Fruit fly (Drosophila melanogaster) whole organism, embryonic: ENCODE results near the gene Fgop2.

Source experiments
- Blimp-1 ChIP-seq: fragments of 200-800 bp; sonication (Bioruptor generic); optimal IDR thresholded peaks from 3 replicates; lab custom pipeline; 2018; ENCODE audit warnings: missing biosample characterization, missing genetic modification characterization, mild to moderate bottlenecking, moderate library complexity, missing genetic modification reagents
- CG12299 ChIP-seq: fragments of 200-800 bp; sonication (Bioruptor generic); optimal IDR thresholded peaks from 2 replicates; lab custom pipeline; 2018; ENCODE audit warnings: missing biosample characterization, mild to moderate bottlenecking, missing genetic modification characterization
- CG13296 ChIP-seq: fragments of 200-800 bp; sonication (Bioruptor generic); optimal IDR thresholded peaks from 3 replicates; lab custom pipeline; 2018; ENCODE audit warnings: missing biosample characterization, mild to moderate bottlenecking, missing genetic modification characterization
- CG14441 ChIP-seq: fragments of 200-800 bp; sonication (Bioruptor generic); IDR thresholded peaks from 2 replicates; pipeline ENCODE4 v1.3.6; 2022; ENCODE audit warnings: missing biosample characterization, missing genetic modification characterization
- CG1647 ChIP-seq: fragments of 200-800 bp; sonication (Bioruptor generic); optimal IDR thresholded peaks from 3 replicates; lab custom pipeline; 2016; ENCODE audit warnings: missing biosample characterization, missing genetic modification characterization
- CG1792 ChIP-seq: fragments of 200-800 bp; sonication (Bioruptor generic); optimal IDR thresholded peaks from 2 replicates; lab custom pipeline; 2016; ENCODE audit warnings: missing biosample characterization, missing genetic modification characterization
- CG18476 ChIP-seq: fragments of 200-800 bp; sonication (Bioruptor generic); optimal IDR thresholded peaks from 2 replicates; lab custom pipeline; 2016; ENCODE audit warnings: missing biosample characterization, mild to moderate bottlenecking, missing genetic modification characterization
- CG2889 ChIP-seq: fragments of 200-800 bp; sonication (Bioruptor generic); IDR thresholded peaks from 3 replicates; pipeline ENCODE4 v1.3.6; 2022; ENCODE audit warnings: missing biosample characterization, missing genetic modification characterization
- CG5953 ChIP-seq: fragments of 200-800 bp; sonication (Bioruptor generic); IDR thresholded peaks from 2 replicates; pipeline ENCODE4 v1.3.6; 2022; ENCODE audit warnings: missing biosample characterization, missing genetic modification characterization
- CG7786 ChIP-seq: fragments of 200-800 bp; sonication (Bioruptor generic); optimal IDR thresholded peaks from 2 replicates; lab custom pipeline; 2016; ENCODE audit warnings: missing biosample characterization, missing genetic modification characterization
- CG7839 ChIP-seq: fragments of 200-800 bp; sonication (Bioruptor generic); optimal IDR thresholded peaks from 3 replicates; lab custom pipeline; 2018; ENCODE audit warnings: missing biosample characterization, mild to moderate bottlenecking, missing genetic modification characterization, moderate library complexity
- CG7963 ChIP-seq: fragments of 200-800 bp; sonication (Bioruptor generic); IDR thresholded peaks from 3 replicates; pipeline ENCODE4 v1.3.6; 2022; ENCODE audit warnings: missing biosample characterization, missing genetic modification characterization; ENCODE audit not compliant: partially characterized antibody
- CG9817 ChIP-seq: fragments of 200-800 bp; sonication (Bioruptor generic); optimal IDR thresholded peaks from 2 replicates; lab custom pipeline; 2018; ENCODE audit warnings: missing biosample characterization, mild to moderate bottlenecking, missing genetic modification characterization, moderate library complexity
- CG9876 ChIP-seq: fragments of 200-800 bp; sonication (Bioruptor generic); optimal IDR thresholded peaks from 2 replicates; lab custom pipeline; 2016; ENCODE audit warnings: missing biosample characterization, missing genetic modification characterization
- Dek ChIP-seq: fragments of 200-800 bp; sonication (Bioruptor generic); optimal IDR thresholded peaks from 3 replicates; lab custom pipeline; 2019; ENCODE audit warnings: missing biosample characterization, mild to moderate bottlenecking, missing genetic modification characterization, moderate library complexity
- Dp ChIP-seq: fragments of 200-800 bp; sonication (Bioruptor generic); optimal IDR thresholded peaks from 2 replicates; lab custom pipeline; 2018; ENCODE audit warnings: missing biosample characterization, mild to moderate bottlenecking, missing genetic modification characterization, moderate library complexity
- Eip74EF ChIP-seq, 2 experiments: fragments of 200-800 bp in 1 of 2; fragments of >200 bp in 1 of 2; sonication (Bioruptor generic) in 1 of 2; optimal IDR thresholded peaks; 2 replicates each; lab custom pipeline; 2017 to 2019; ENCODE audit warnings: missing biosample characterization in 2 of 2, missing genetic modification characterization in 2 of 2, mild to moderate bottlenecking in 1 of 2, moderate library complexity in 1 of 2
- GATAe ChIP-seq: fragments of 200-800 bp; sonication (Bioruptor generic); conservative IDR thresholded peaks from 2 replicates; pipeline ENCODE4 v1.3.6; 2022; ENCODE audit warnings: missing biosample characterization, missing genetic modification characterization
- Gug ChIP-seq: fragments of 200-800 bp; sonication (Bioruptor generic); IDR thresholded peaks from 4 replicates; pipeline ENCODE4 v1.3.6; 2022; ENCODE audit warnings: missing biosample characterization, missing genetic modification characterization
- HLH3B ChIP-seq: fragments of 200-800 bp; sonication (Bioruptor generic); IDR thresholded peaks from 2 replicates; pipeline ENCODE4 v1.3.6; 2022; ENCODE audit warnings: missing biosample characterization, missing genetic modification characterization
- HLH54F ChIP-seq: fragments of 200-800 bp; sonication (Bioruptor generic); optimal IDR thresholded peaks from 3 replicates; lab custom pipeline; 2016; ENCODE audit warnings: missing biosample characterization, missing genetic modification characterization
- Max ChIP-seq: fragments of 200-800 bp; sonication (Bioruptor generic); optimal IDR thresholded peaks from 2 replicates; lab custom pipeline; 2016; ENCODE audit warnings: missing biosample characterization, mild to moderate bottlenecking, missing genetic modification characterization
- NfI ChIP-seq: fragments of 200-800 bp; sonication (Bioruptor generic); optimal IDR thresholded peaks from 3 replicates; lab custom pipeline; 2018; ENCODE audit warnings: missing biosample characterization, mild to moderate bottlenecking, missing genetic modification characterization, moderate library complexity
- Rx ChIP-seq: fragments of 200-800 bp; sonication (Bioruptor generic); IDR thresholded peaks from 2 replicates; pipeline ENCODE4 v1.3.6; 2022; ENCODE audit warnings: missing biosample characterization, missing genetic modification characterization
- TFAM ChIP-seq: fragments of 200-800 bp; sonication (Bioruptor generic); optimal IDR thresholded peaks from 2 replicates; lab custom pipeline; 2017; ENCODE audit warnings: missing biosample characterization, missing genetic modification characterization, inconsistent platforms
- Xbp1 ChIP-seq: fragments of 200-800 bp; sonication (Bioruptor generic); optimal IDR thresholded peaks from 3 replicates; lab custom pipeline; 2016; ENCODE audit warnings: missing biosample characterization, mild to moderate bottlenecking, missing genetic modification characterization
- ap ChIP-seq: fragments of 200-800 bp; sonication (Bioruptor generic); IDR thresholded peaks from 2 replicates; pipeline ENCODE4 v1.3.6; 2022; ENCODE audit warnings: missing biosample characterization, missing genetic modification characterization
- cas ChIP-seq: fragments of 200-800 bp; sonication (Bioruptor generic); IDR thresholded peaks from 2 replicates; pipeline ENCODE4 v1.3.6; 2022; ENCODE audit warnings: missing biosample characterization, missing genetic modification characterization
- chinmo ChIP-seq: fragments of 200-800 bp; sonication (Bioruptor generic); IDR thresholded peaks from 4 replicates; pipeline ENCODE4 v1.3.6; 2022; ENCODE audit warnings: missing biosample characterization, missing genetic modification characterization; ENCODE audit not compliant: partially characterized antibody
- ci ChIP-seq: fragments of 200-800 bp; sonication (Bioruptor generic); IDR thresholded peaks from 3 replicates; pipeline ENCODE4 v1.3.6; 2022; ENCODE audit warnings: missing biosample characterization, missing genetic modification characterization
- exex ChIP-seq: fragments of 200-800 bp; sonication (Bioruptor generic); optimal IDR thresholded peaks from 4 replicates; lab custom pipeline; 2018; ENCODE audit warnings: missing biosample characterization, mild to moderate bottlenecking, missing genetic modification characterization, moderate library complexity
- fd96Cb ChIP-seq: fragments of 200-800 bp; sonication (Bioruptor generic); optimal IDR thresholded peaks from 2 replicates; lab custom pipeline; 2018; ENCODE audit warnings: missing biosample characterization, mild to moderate bottlenecking, missing genetic modification characterization, moderate library complexity
- gem ChIP-seq: fragments of 200-800 bp; sonication (Bioruptor generic); optimal IDR thresholded peaks from 2 replicates; lab custom pipeline; 2019; ENCODE audit warnings: missing biosample characterization, mild to moderate bottlenecking, missing genetic modification characterization, moderate library complexity
- jigr1 ChIP-seq: fragments of 200-800 bp; sonication (Bioruptor generic); IDR thresholded peaks from 3 replicates; pipeline ENCODE4 v1.3.6; 2022; ENCODE audit warnings: missing biosample characterization, missing genetic modification characterization
- kay ChIP-seq: fragments of 200-800 bp; sonication (Bioruptor generic); optimal IDR thresholded peaks from 2 replicates; lab custom pipeline; 2016; ENCODE audit warnings: missing biosample characterization, missing genetic modification characterization
- ken ChIP-seq: fragments of 200-800 bp; sonication (Bioruptor generic); IDR thresholded peaks from 3 replicates; pipeline ENCODE4 v1.3.6; 2022; ENCODE audit warnings: missing biosample characterization, missing genetic modification characterization
- lbe ChIP-seq: fragments of 200-800 bp; sonication (Bioruptor generic); optimal IDR thresholded peaks from 2 replicates; lab custom pipeline; 2016; ENCODE audit warnings: missing biosample characterization, mild to moderate bottlenecking, missing genetic modification characterization
- lilli ChIP-seq: fragments of 200-800 bp; sonication (Bioruptor generic); optimal IDR thresholded peaks from 3 replicates; lab custom pipeline; 2016; ENCODE audit warnings: missing biosample characterization, missing genetic modification characterization
- maf-S ChIP-seq: fragments of 200-800 bp; sonication (Bioruptor generic); optimal IDR thresholded peaks from 2 replicates; lab custom pipeline; 2016; ENCODE audit warnings: missing biosample characterization, missing genetic modification characterization
- mirr ChIP-seq: fragments of 200-800 bp; sonication (Bioruptor generic); optimal IDR thresholded peaks from 3 replicates; lab custom pipeline; 2018; ENCODE audit warnings: missing biosample characterization, mild to moderate bottlenecking, missing genetic modification characterization
- mld ChIP-seq: fragments of 200-800 bp; sonication (Bioruptor generic); IDR thresholded peaks from 3 replicates; pipeline ENCODE4 v1.3.6; 2022; ENCODE audit warnings: missing biosample characterization, missing genetic modification characterization; ENCODE audit not compliant: partially characterized antibody
- p53 ChIP-seq: fragments of 200-800 bp; sonication (Bioruptor generic); optimal IDR thresholded peaks from 2 replicates; lab custom pipeline; 2016; ENCODE audit warnings: missing biosample characterization, missing genetic modification characterization
- phol ChIP-seq: fragments of 200-800 bp; sonication (Bioruptor generic); optimal IDR thresholded peaks from 3 replicates; lab custom pipeline; 2018; ENCODE audit warnings: missing biosample characterization, mild to moderate bottlenecking, missing genetic modification characterization, moderate library complexity
- pros ChIP-seq: fragments of 200-800 bp; sonication (Bioruptor generic); optimal IDR thresholded peaks from 3 replicates; lab custom pipeline; 2019; ENCODE audit warnings: missing biosample characterization, mild to moderate bottlenecking, missing genetic modification characterization, moderate library complexity
- so ChIP-seq: fragments of 200-800 bp; sonication (Bioruptor generic); IDR thresholded peaks from 3 replicates; pipeline ENCODE4 v1.3.6; 2022; ENCODE audit warnings: missing biosample characterization, missing genetic modification characterization
- sr ChIP-seq: fragments of 200-800 bp; sonication (Bioruptor generic); IDR thresholded peaks from 3 replicates; pipeline ENCODE4 v1.3.6; 2022; ENCODE audit warnings: missing biosample characterization, missing genetic modification characterization
- stwl ChIP-seq: fragments of 200-800 bp; sonication (Bioruptor generic); optimal IDR thresholded peaks from 3 replicates; lab custom pipeline; 2018; ENCODE audit warnings: missing biosample characterization, mild to moderate bottlenecking, missing genetic modification characterization, moderate library complexity
- trem ChIP-seq: fragments of 200-800 bp; optimal IDR thresholded peaks from 3 replicates; lab custom pipeline; 2019; ENCODE audit warnings: missing biosample characterization, mild to moderate bottlenecking, missing genetic modification characterization, moderate library complexity
- trh ChIP-seq: fragments of 200-800 bp; sonication (Bioruptor generic); optimal IDR thresholded peaks from 2 replicates; lab custom pipeline; 2016; ENCODE audit warnings: missing biosample characterization, missing genetic modification characterization
- ttk ChIP-seq: fragments of 200-800 bp; sonication (Bioruptor generic); IDR thresholded peaks from 2 replicates; pipeline ENCODE4 v2.1.2; 2022; ENCODE audit warnings: missing biosample characterization, missing genetic modification characterization
- twi ChIP-seq: fragments of 200-800 bp; optimal IDR thresholded peaks from 2 replicates; lab custom pipeline; 2019; ENCODE audit warnings: missing biosample characterization, mild to moderate bottlenecking, missing genetic modification characterization, moderate library complexity
- unc-4 ChIP-seq: fragments of 200-800 bp; sonication (Bioruptor generic); IDR thresholded peaks from 2 replicates; pipeline ENCODE4 v1.3.6; 2022; ENCODE audit warnings: missing biosample characterization, missing genetic modification characterization; ENCODE audit not compliant: partially characterized antibody

Fgop2 gene

DNA sequence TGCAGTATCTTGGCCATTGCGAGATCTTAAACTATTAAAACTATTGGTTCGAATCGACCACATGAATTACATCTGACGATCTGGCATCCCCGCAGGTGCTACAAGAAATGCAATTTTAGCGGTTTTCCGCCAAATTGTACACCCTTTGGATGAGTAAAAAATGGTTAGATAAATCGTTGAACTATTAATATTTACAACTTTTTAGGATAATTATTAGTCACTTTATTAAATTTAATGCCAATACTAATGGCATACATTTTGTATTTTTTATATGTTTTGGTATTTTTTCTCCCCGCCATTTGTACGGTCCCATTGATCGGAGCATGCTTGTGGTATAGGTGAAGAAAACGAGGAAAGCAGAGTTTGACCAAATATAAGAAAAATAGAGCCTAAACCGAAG is 37.3 kb downstream of the Fgop2 start, which contains the start of the genes Polr1F and Rat1 (continued):
- TF ChIP-seq HLH3B (no peak), cas (no peak), Eip74EF (GFP tag; optimal IDR thresholded peaks at IDR 0.05; lab: Kevin White, UChicago) (no peak), CG2889 (GFP tag; lab: Robert Waterston, UW) (no peak), exex (no peak), stwl (tag; lab: Kevin White, UChicago) (peak; percentile 30), phol (peak; percentile 62), CG9876 (GFP tag; lab: Kevin White, UChicago) (no peak), Xbp1 (peak; percentile 50), chinmo (GFP tag; lab: Robert Waterston, UW) (no peak), twi (no peak), CG18476 (peak; percentile 43), trh (no peak), CG14441 (GFP tag; lab: Robert Waterston, UW) (no peak), ken (GFP tag; lab: Robert Waterston, UW) (no peak), lbe (GFP tag; lab: Kevin White, UChicago) (no peak), mld (GFP tag; lab: Robert Waterston, UW) (no peak), unc-4 (GFP tag; lab: Robert Waterston, UW) (no peak), maf-S (GFP tag; lab: Kevin White, UChicago) (no peak), CG1792 (GFP tag; lab: Kevin White, UChicago) (no peak), CG7786 (GFP tag; lab: Kevin White, UChicago) (no peak), CG5953 (GFP tag; lab: Robert Waterston, UW) (no peak), sr (GFP tag; lab: Robert Waterston, UW) (no peak), Rx (no peak), CG7839 (tag; lab: Kevin White, UChicago) (no peak), pros (no peak), kay (peak; percentile 29), p53 (GFP tag; lab: Kevin White, UChicago) (no peak), CG13296 (GFP tag; lab: Kevin White, UChicago) (no peak), gem (tag; lab: Kevin White, UChicago) (no peak), trem (tag; lab: Kevin White, UChicago) (peak; percentile 79), HLH54F (GFP tag; lab: Kevin White, UChicago) (no peak), jigr1 (no peak), CG1647 (GFP tag; lab: Kevin White, UChicago) (no peak), mirr (no peak), fd96Cb (tag; lab: Kevin White, UChicago) (no peak), ttk (GFP tag; lab: Robert Waterston, UW) (no peak), CG7963 (no peak), TFAM (GFP tag; lab: Kevin White, UChicago) (no peak), CG9817 (no peak), GATAe (GFP tag; lab: Robert Waterston, UW) (no peak), so (GFP tag; lab: Robert Waterston, UW) (no peak), lilli (GFP tag; lab: Kevin White, UChicago) (peak; percentile 62), Dek (tag; lab: Kevin White, UChicago) (no peak), Dp (GFP tag; lab: Kevin White, UChicago) (peak; percentile 53), Gug (GFP tag; lab: Robert Waterston, UW) (no peak), ci (GFP tag; lab: Robert Waterston, UW) (no peak), CG12299 (peak; percentile 3), Blimp-1 (GFP tag; lab: Kevin White, UChicago) (no peak), NfI (GFP tag; lab: Kevin White, UChicago) (no peak), ap (GFP tag; lab: Robert Waterston, UW) (no peak), Max (GFP tag; lab: Kevin White, UChicago) (peak; percentile 86)
